Fruit fly (Drosophila melanogaster): ENCODE data around the gene Dif.

dm6 chr2L:17447071-17447470 lies 14.1 kb upstream of the Dif start:
- TF ChIP-seq CG7368 (GFP tag; optimal IDR thresholded peaks at IDR 0.05) (no peak), CG8119 (GFP tag; IDR thresholded peaks at IDR 0.05) (no peak), CG6276 (GFP tag; optimal IDR thresholded peaks at IDR 0.05) (no peak)
